Worm (Caenorhabditis elegans) whole organism, L1 larva: ENCODE results near the gene skr-10.

Experiments used
- ama-1 ChIP-seq: fragments of 150-350 bp; optimal IDR thresholded peaks from 2 replicates; lab custom pipeline; 2014
- ceh-63 ChIP-seq: fragments of 200-800 bp; sonication (Bioruptor generic); optimal IDR thresholded peaks from 2 replicates; lab custom pipeline; 2018; ENCODE audit warnings: mild to moderate bottlenecking, missing genetic modification characterization, missing compliant biosample characterization
- lin-14 ChIP-seq: fragments of 200-800 bp; sonication (Bioruptor generic); optimal IDR thresholded peaks from 2 replicates; lab custom pipeline; 2018; ENCODE audit warnings: mild to moderate bottlenecking, missing genetic modification characterization, moderate library complexity, missing compliant biosample characterization
- lir-3 ChIP-seq: sonication (generic microtip); optimal IDR thresholded peaks from 2 replicates; lab custom pipeline; 2016; ENCODE audit warnings: mild to moderate bottlenecking, missing genetic modification characterization, moderate library complexity, missing compliant biosample characterization; ENCODE audit not compliant: poor library complexity
- nhr-11 ChIP-seq: fragments of 150-350 bp; optimal IDR thresholded peaks from 2 replicates; lab custom pipeline; 2014; ENCODE audit warnings: missing biosample characterization, missing genetic modification characterization
- nhr-76 ChIP-seq: sonication (generic microtip); optimal IDR thresholded peaks from 2 replicates; lab custom pipeline; 2017; ENCODE audit warnings: missing biosample characterization, missing genetic modification characterization
- nhr-77 ChIP-seq: fragments of 150-350 bp; optimal IDR thresholded peaks from 2 replicates; lab custom pipeline; 2014; ENCODE audit warnings: missing biosample characterization, missing genetic modification characterization
- rnt-1 ChIP-seq: sonication (generic microtip); optimal IDR thresholded peaks from 2 replicates; lab custom pipeline; 2016; ENCODE audit warnings: mild to moderate bottlenecking, missing genetic modification characterization, moderate library complexity, missing compliant biosample characterization
- sox-4 ChIP-seq: sonication (generic microtip); optimal IDR thresholded peaks from 2 replicates; lab custom pipeline; 2016; ENCODE audit warnings: missing genetic modification characterization, missing compliant biosample characterization
- unc-130 ChIP-seq: fragments of 150-350 bp; optimal IDR thresholded peaks from 2 replicates; lab custom pipeline; 2017; ENCODE audit warnings: missing biosample characterization, missing genetic modification characterization, inconsistent platforms
- vab-15 ChIP-seq: sonication (generic microtip); optimal IDR thresholded peaks from 2 replicates; lab custom pipeline; 2017; ENCODE audit warnings: missing genotype, mild to moderate bottlenecking, missing genetic modification characterization, missing compliant biosample characterization

DNA sequence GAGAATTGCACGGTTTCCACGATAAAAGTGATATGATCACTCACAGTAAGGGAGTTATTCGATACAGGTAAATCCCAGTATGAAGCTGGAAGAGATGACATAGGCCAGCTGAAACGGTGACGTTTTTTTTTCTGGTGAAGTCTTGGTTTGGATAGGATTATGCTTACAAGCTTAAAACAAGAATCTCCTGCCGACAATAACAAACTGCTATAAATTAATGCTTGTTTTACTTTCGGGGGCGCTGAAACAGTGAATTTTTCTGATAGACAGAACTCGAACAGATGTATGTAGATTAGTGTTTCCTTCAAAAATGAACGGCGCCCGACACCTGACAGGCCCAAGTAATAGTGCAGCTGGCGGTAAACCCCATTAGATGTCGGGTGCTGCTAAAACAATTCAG, 12.8 kb upstream of the skr-10 start, which contains the start of gene srv-16:
- TF ChIP-seq nhr-76 (tag; lab: Kevin White, UChicago) (no peak), lir-3 (tag; lab: Kevin White, UChicago) (no peak), lin-14 (GFP tag; lab: Kevin White, UChicago) (no peak), vab-15 (tag; lab: Kevin White, UChicago) (no peak), ceh-63 (GFP tag; lab: Kevin White, UChicago) (no peak), ama-1 (lab: Kevin White, UChicago) (no peak), nhr-11 (no peak), unc-130 (tag; lab: Kevin White, UChicago) (no peak), nhr-77 (tag; lab: Kevin White, UChicago) (no peak), rnt-1 (no peak), sox-4 (tag; lab: Kevin White, UChicago) (no peak)
